Worm (Caenorhabditis elegans) whole organism, young adult: ENCODE data around the gene Y116A8C.29.

Experiments
- Y53F4B.3 ChIP-seq: fragments of 200-800 bp; sonication (Bioruptor generic); IDR thresholded peaks from 2 replicates; pipeline ENCODE4 v1.3.6; 2022; ENCODE audit warnings: missing genetic modification reagents, missing genetic modification characterization, missing compliant biosample characterization
- ceh-27 ChIP-seq: fragments of 200-800 bp; sonication (Bioruptor generic); optimal IDR thresholded peaks from 2 replicates; lab custom pipeline; 2018; ENCODE audit warnings: mild to moderate bottlenecking, missing genetic modification characterization, moderate library complexity, missing compliant biosample characterization
- efl-1 ChIP-seq: fragments of 150-350 bp; optimal IDR thresholded peaks from 2 replicates; lab custom pipeline; 2014; ENCODE audit warnings: missing biosample characterization, missing genetic modification reagents, missing genetic modification characterization
- ekl-4 ChIP-seq: fragments of 200-800 bp; sonication (Bioruptor generic); IDR thresholded peaks from 2 replicates; pipeline ENCODE4 v1.3.6; 2022; ENCODE audit warnings: missing genetic modification reagents, missing genetic modification characterization, missing compliant biosample characterization
- lin-54 ChIP-seq: fragments of 200-800 bp; sonication (Bioruptor generic); optimal IDR thresholded peaks from 2 replicates; lab custom pipeline; 2018; ENCODE audit warnings: mild to moderate bottlenecking, missing genetic modification characterization, missing compliant biosample characterization
- rcor-1 ChIP-seq: fragments of 200-800 bp; sonication (Bioruptor generic); IDR thresholded peaks from 2 replicates; pipeline ENCODE4 v1.3.6; 2022; ENCODE audit warnings: missing genetic modification reagents, missing genetic modification characterization, missing compliant biosample characterization

DNA sequence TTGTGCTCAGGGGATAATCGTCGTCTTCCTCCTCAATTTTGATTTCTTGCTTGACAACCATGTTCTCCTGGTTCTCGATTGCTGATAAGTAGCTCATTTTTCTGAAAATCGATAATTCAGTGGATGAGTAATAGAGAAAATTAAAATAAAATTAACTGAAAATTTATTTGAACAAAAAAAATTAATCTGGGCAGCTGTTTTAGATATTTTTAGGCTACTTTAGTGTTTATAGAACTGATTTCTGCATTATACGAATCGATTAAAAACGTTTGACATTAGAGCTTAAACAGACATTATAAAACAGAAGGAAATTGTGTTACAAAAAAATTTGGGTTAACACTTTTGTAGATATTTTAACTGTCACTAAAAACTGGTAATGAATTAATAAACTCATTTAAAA lies 45.6 kb upstream of the Y116A8C.29 start, which contains the start of gene athp-3:
- TF ChIP-seq ekl-4 (GFP tag; lab: Robert Waterston, UW) (no peak), lin-54 (GFP tag; lab: Kevin White, UChicago) (no peak), Y53F4B.3 (GFP tag; lab: Robert Waterston, UW) (no peak), efl-1 (no peak), ceh-27 (GFP tag; lab: Kevin White, UChicago) (no peak), rcor-1 (GFP tag; lab: Robert Waterston, UW) (no peak)
